Fruit fly (Drosophila melanogaster) whole organism, pupa: ENCODE results near the gene CG17377.

Source experiments
- CG12605 ChIP-seq: fragments of 200-800 bp; sonication (Bioruptor generic); IDR thresholded peaks from 2 replicates; pipeline ENCODE4 v1.3.6; 2022; ENCODE audit warnings: missing biosample characterization, missing genetic modification characterization
- CG14655 ChIP-seq: fragments of 200-800 bp; sonication (Bioruptor generic); optimal IDR thresholded peaks from 3 replicates; lab custom pipeline; 2017; ENCODE audit warnings: mild to moderate bottlenecking, missing biosample characterization, missing genetic modification reagents, missing genetic modification characterization
- CG15710 ChIP-seq: fragments of 200-800 bp; sonication (Bioruptor generic); optimal IDR thresholded peaks from 2 replicates; lab custom pipeline; 2018; ENCODE audit warnings: missing biosample characterization, mild to moderate bottlenecking, missing genetic modification characterization, moderate library complexity
- CG17806 ChIP-seq: fragments of 200-800 bp; sonication (Bioruptor generic); optimal IDR thresholded peaks from 2 replicates; lab custom pipeline; 2018; ENCODE audit warnings: missing biosample characterization, mild to moderate bottlenecking, missing genetic modification characterization, moderate library complexity
- CG9948 ChIP-seq: fragments of 200-800 bp; sonication (Bioruptor generic); optimal IDR thresholded peaks from 2 replicates; lab custom pipeline; 2018; ENCODE audit warnings: missing biosample characterization, mild to moderate bottlenecking, missing genetic modification characterization, moderate library complexity
- D1 ChIP-seq: fragments of 200-800 bp; sonication (Bioruptor generic); optimal IDR thresholded peaks from 2 replicates; lab custom pipeline; 2018; ENCODE audit warnings: missing biosample characterization, mild to moderate bottlenecking, missing genetic modification characterization, moderate library complexity
- Pif1A ChIP-seq: fragments of 200-800 bp; sonication (Bioruptor generic); optimal IDR thresholded peaks from 3 replicates; lab custom pipeline; 2016; ENCODE audit warnings: missing biosample characterization, missing genetic modification characterization
- Pif1B ChIP-seq: fragments of 200-800 bp; sonication (Bioruptor generic); optimal IDR thresholded peaks from 3 replicates; lab custom pipeline; 2016; ENCODE audit warnings: missing biosample characterization, missing genetic modification characterization
- Snoo ChIP-seq: fragments of 200-800 bp; sonication (Bioruptor generic); optimal IDR thresholded peaks from 3 replicates; lab custom pipeline; 2017; ENCODE audit warnings: missing biosample characterization, mild to moderate bottlenecking, missing genetic modification characterization, inconsistent platforms
- fd96Ca ChIP-seq: fragments of 200-800 bp; sonication (Bioruptor generic); IDR thresholded peaks from 3 replicates; pipeline ENCODE4 v1.3.6; 2022; ENCODE audit warnings: missing biosample characterization, missing genetic modification characterization
- rn ChIP-seq: fragments of 200-800 bp; sonication (Bioruptor generic); IDR thresholded peaks from 2 replicates; pipeline ENCODE4 v1.3.6; 2022; ENCODE audit warnings: missing biosample characterization, missing genetic modification characterization

dm6 chr2L:6819230-6820049 is 16.8 kb upstream of the CG17377 start:
- TF ChIP-seq CG17806 (tag; lab: Kevin White, UChicago) (no peak), rn (no peak), fd96Ca (GFP tag; lab: Robert Waterston, UW) (no peak), CG15710 (tag; lab: Kevin White, UChicago) (no peak), Snoo (tag; lab: Kevin White, UChicago) (no peak), Pif1A (GFP tag; lab: Kevin White, UChicago) (no peak), CG14655 (GFP tag; lab: Kevin White, UChicago) (no peak), Pif1B (no peak), CG12605 (no peak), D1 (tag; lab: Kevin White, UChicago) (no peak), CG9948 (tag; lab: Kevin White, UChicago) (no peak)
